Worm (Caenorhabditis elegans): Measurements from ENCODE around the gene F21C10.9.

ce11 chrV:9130766-9131165, 32.3 kb upstream of the F21C10.9 start, which contains the start of gene F21C10.19:
- TF ChIP-seq ztf-29 (GFP tag; IDR thresholded peaks at IDR 0.05) (no peak), ztf-23 (GFP tag; IDR thresholded peaks at IDR 0.05) (no peak), med-1 (GFP tag; optimal IDR thresholded peaks at IDR 0.05; ENCODE audit: insufficient read depth) (no peak), klf-2 (GFP tag; conservative IDR thresholded peaks at IDR 0.05) (no peak), ref-1 (GFP tag; conservative IDR thresholded peaks at IDR 0.05) (no peak), cog-1 (tag; optimal IDR thresholded peaks at IDR 0.05) (no peak), flt-1 (GFP tag; IDR thresholded peaks at IDR 0.05) (no peak), T22C8.4 (GFP tag; IDR thresholded peaks at IDR 0.05) (no peak)

Data from whole organism, midembryonic.